Worm (Caenorhabditis elegans) whole organism, midembryonic: ENCODE measurements around the gene spl-1.

Source experiments
- T22C8.4 ChIP-seq: fragments of 200-800 bp; sonication (Bioruptor generic); IDR thresholded peaks from 2 replicates; pipeline ENCODE4 v1.3.6; 2022; ENCODE audit warnings: missing genetic modification characterization, missing compliant biosample characterization
- cog-1 ChIP-seq: sonication (generic microtip); optimal IDR thresholded peaks from 2 replicates; lab custom pipeline; 2016; ENCODE audit warnings: missing genetic modification characterization, missing compliant biosample characterization
- flt-1 ChIP-seq: fragments of 200-800 bp; sonication (Bioruptor generic); IDR thresholded peaks from 2 replicates; pipeline ENCODE4 v1.3.6; 2022; ENCODE audit warnings: missing genetic modification characterization, missing compliant biosample characterization
- klf-2 ChIP-seq: fragments of 200-800 bp; sonication (Bioruptor generic); conservative IDR thresholded peaks from 2 replicates; pipeline ENCODE4 v1.3.6; 2022; ENCODE audit warnings: missing genetic modification reagents, missing genetic modification characterization, missing compliant biosample characterization
- med-1 ChIP-seq: sonication (generic microtip); optimal IDR thresholded peaks from 2 replicates; lab custom pipeline; 2017; ENCODE audit warnings: missing genetic modification characterization, mild to moderate bottlenecking, missing compliant biosample characterization, antibody characterized with exemption, missing genetic modification reagents; ENCODE audit not compliant: insufficient read depth
- ref-1 ChIP-seq: fragments of 200-800 bp; sonication (Bioruptor generic); conservative IDR thresholded peaks from 2 replicates; pipeline ENCODE4 v1.3.6; 2022; ENCODE audit warnings: missing genetic modification reagents, missing genetic modification characterization, missing compliant biosample characterization
- tab-1 ChIP-seq: fragments of 200-800 bp; sonication (Bioruptor generic); IDR thresholded peaks from 2 replicates; pipeline ENCODE4 v1.3.6; 2022; ENCODE audit warnings: missing genetic modification characterization, missing compliant biosample characterization
- ztf-23 ChIP-seq: fragments of 200-800 bp; sonication (Bioruptor generic); IDR thresholded peaks from 2 replicates; pipeline ENCODE4 v1.3.6; 2022; ENCODE audit warnings: missing genetic modification reagents, missing genetic modification characterization, missing compliant biosample characterization
- ztf-29 ChIP-seq: fragments of 200-800 bp; sonication (Bioruptor generic); IDR thresholded peaks from 2 replicates; pipeline ENCODE4 v1.3.6; 2022; ENCODE audit warnings: missing genetic modification reagents, missing genetic modification characterization, missing compliant biosample characterization

spl-1 gene

ce11 chrIV:410420-410891 lies 27.5 kb upstream of the spl-1 start, which contains the start of gene T07A9.12:
Gene T07A9.12, plus strand, starts transcription at chrIV:410867.
- TF ChIP-seq ref-1 (GFP tag; lab: Robert Waterston, UW) (no peak), med-1 (GFP tag; lab: Kevin White, UChicago) (no peak), cog-1 (tag; lab: Kevin White, UChicago) (peak; percentile 77), tab-1 (GFP tag; lab: Robert Waterston, UW) (no peak), klf-2 (GFP tag; lab: Robert Waterston, UW) (no peak), flt-1 (0 out of 2 replicates have a peak, but pooled peaks have one; percentile 39), T22C8.4 (GFP tag; lab: Robert Waterston, UW) (no peak), ztf-29 (peak; percentile 54; the same call in 1 of the 2 replicates), ztf-23 (GFP tag; lab: Robert Waterston, UW) (no peak)

ce11 chrIV:409935-410334 lies 26.9 kb upstream of the spl-1 start, which contains the start of gene kgb-1:
Gene kgb-1, minus strand, starts transcription at chrIV:410035.
- no peak for TF ChIP-seq ztf-29
- no peak for TF ChIP-seq T22C8.4 (GFP tag; lab: Robert Waterston, UW)
- no peak for TF ChIP-seq cog-1 (tag; lab: Kevin White, UChicago)
- no peak for TF ChIP-seq ztf-23 (GFP tag; lab: Robert Waterston, UW)

- TF ChIP-seq ref-1 (GFP tag; lab: Robert Waterston, UW) (no peak), ztf-29 (no peak), T22C8.4 (GFP tag; lab: Robert Waterston, UW) (no peak), cog-1 (tag; lab: Kevin White, UChicago) (no peak), klf-2 (GFP tag; lab: Robert Waterston, UW) (no peak), flt-1 (no peak), ztf-23 (GFP tag; lab: Robert Waterston, UW) (no peak), tab-1 (GFP tag; lab: Robert Waterston, UW) (no peak), med-1 (GFP tag; lab: Kevin White, UChicago) (no peak)
These were observed 25.9 kb upstream of the spl-1 start for ce11 chrIV:408892-409291.

DNA sequence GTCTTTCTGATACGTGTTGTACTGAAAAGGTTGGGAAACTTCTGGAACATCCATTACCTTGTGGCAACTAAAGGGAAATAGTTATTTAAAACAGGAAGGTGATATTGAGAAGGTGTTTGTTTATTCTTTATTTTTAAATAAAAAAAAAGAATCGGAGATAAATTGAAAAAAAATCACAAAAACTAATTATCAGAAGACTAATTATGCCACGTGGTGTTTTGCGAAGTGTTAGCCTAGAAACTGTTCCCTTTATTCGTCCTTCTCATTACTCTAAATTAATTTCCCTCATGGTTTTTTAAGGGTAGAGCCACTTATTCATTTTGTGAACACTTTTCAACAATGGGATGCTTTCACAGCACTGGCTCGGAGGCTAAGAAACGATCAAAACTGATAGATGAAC lies 18.4 kb upstream of the spl-1 start, which contains the start of gene gpa-4:
gpa-4 (plus strand) TSS at position 301 of the 400 bp plus-strand sequence.
- TF ChIP-seq tab-1 (GFP tag; lab: Robert Waterston, UW): no peak
- TF ChIP-seq flt-1: no peak
- no peak for TF ChIP-seq ztf-23 (GFP tag; lab: Robert Waterston, UW)
- no peak for TF ChIP-seq ztf-29
- TF ChIP-seq med-1 (GFP tag; lab: Kevin White, UChicago): no peak
- TF ChIP-seq T22C8.4 (GFP tag; lab: Robert Waterston, UW): no peak
- no peak for TF ChIP-seq klf-2 (GFP tag; lab: Robert Waterston, UW)
- TF ChIP-seq cog-1 (tag; lab: Kevin White, UChicago): no peak
- no peak for TF ChIP-seq ref-1 (GFP tag; lab: Robert Waterston, UW)

- TF ChIP-seq med-1 (GFP tag; lab: Kevin White, UChicago) (no peak), T22C8.4 (GFP tag; lab: Robert Waterston, UW) (no peak), ref-1 (GFP tag; lab: Robert Waterston, UW) (no peak), tab-1 (GFP tag; lab: Robert Waterston, UW) (no peak), cog-1 (tag; lab: Kevin White, UChicago) (no peak), flt-1 (no peak), ztf-29 (no peak), ztf-23 (GFP tag; lab: Robert Waterston, UW) (no peak), klf-2 (GFP tag; lab: Robert Waterston, UW) (no peak)
These were observed 13.4 kb upstream of the spl-1 start, which contains the start of gene rrp-8 for ce11 chrIV:396373-396772. Gene rrp-8, plus strand, starts transcription at chrIV:396545.

ce11 chrIV:393409-393930 lies 10.5 kb upstream of the spl-1 start, which contains the start of the genes T07A9.15 and nog-1:
Gene T07A9.15, minus strand, starts transcription at chrIV:393546.
Gene nog-1, plus strand, starts transcription at chrIV:393880.
- TF ChIP-seq med-1 (GFP tag; lab: Kevin White, UChicago) (no peak), ztf-23 (GFP tag; lab: Robert Waterston, UW) (peak; percentile 27; the same call in 1 of the 2 replicates), ztf-29 (no peak), ref-1 (GFP tag; lab: Robert Waterston, UW) (no peak), klf-2 (GFP tag; lab: Robert Waterston, UW) (no peak), tab-1 (GFP tag; lab: Robert Waterston, UW) (no peak), cog-1 (tag; lab: Kevin White, UChicago) (no peak), flt-1 (0 out of 2 replicates have a peak, but pooled peaks have one; percentile 57), T22C8.4 (GFP tag; lab: Robert Waterston, UW) (no peak)

- TF ChIP-seq cog-1 (tag; lab: Kevin White, UChicago) (peak; percentile 95), med-1 (GFP tag; lab: Kevin White, UChicago) (peak; percentile 98), klf-2 (GFP tag; lab: Robert Waterston, UW) (peak; percentile 99), flt-1 (peak; percentile 95), ref-1 (GFP tag; lab: Robert Waterston, UW) (peak; percentile 87), tab-1 (GFP tag; lab: Robert Waterston, UW) (peak; percentile 97), ztf-29 (peak; percentile 97), T22C8.4 (GFP tag; lab: Robert Waterston, UW) (peak; percentile 96), ztf-23 (GFP tag; lab: Robert Waterston, UW) (peak; percentile 98)
These were observed 7.3 kb upstream of the spl-1 start, which contains the start of the genes ears-2 and uncp-18 for ce11 chrIV:390279-390678. Gene ears-2, minus strand, starts transcription at chrIV:390468. Gene uncp-18, plus strand, starts transcription at chrIV:390560.

DNA sequence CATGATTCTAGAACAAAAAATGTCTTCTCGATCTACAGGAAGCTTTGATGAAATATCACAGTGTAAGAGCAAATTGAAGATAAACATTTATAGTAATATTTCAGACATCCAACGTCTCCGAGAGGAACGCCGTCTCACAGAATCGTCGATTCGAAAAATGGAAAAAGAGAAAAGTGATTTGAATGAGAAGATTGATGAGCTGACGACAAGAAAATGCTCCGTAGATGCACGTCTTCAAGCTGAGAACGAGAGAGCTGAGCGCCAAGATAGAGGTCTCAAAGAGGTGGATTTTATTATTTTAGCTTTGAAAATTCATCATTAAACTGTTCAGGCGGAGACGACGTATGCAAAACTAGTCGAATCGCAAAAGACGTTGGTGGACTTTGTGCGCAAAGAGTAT lies 5.1 kb upstream of the spl-1 start, which contains the start of gene ssna-1:
ssna-1 (plus strand) TSS at position 12 of the 400 bp plus-strand sequence.
- TF ChIP-seq T22C8.4 (GFP tag; lab: Robert Waterston, UW) (no peak), flt-1 (0 out of 2 replicates have a peak, but pooled peaks have one; percentile 38)
